Fruit fly (Drosophila melanogaster): Measurements from ENCODE around the gene CG3857.
A peak's percentile ranks its signal among the peaks of the same experiment; 100 is the strongest.

Gene CG3857

DNA sequence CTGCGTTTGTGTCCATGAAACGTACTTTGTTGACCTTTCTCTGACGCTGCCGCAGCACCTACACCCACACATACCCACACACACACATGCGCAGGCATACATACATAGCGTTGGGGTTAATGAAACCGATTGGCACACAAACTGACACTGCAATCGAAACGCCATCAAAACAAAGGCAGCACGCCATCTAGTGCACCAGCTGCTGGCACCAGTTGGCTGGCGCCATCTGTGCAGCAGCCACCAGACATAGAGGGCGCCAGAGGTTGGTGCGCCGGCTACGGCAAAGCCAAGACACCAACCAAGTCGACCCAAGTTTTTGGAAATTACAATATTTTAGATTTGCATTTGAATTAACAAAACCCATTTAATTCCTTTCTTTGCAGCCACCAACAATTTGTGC lies 13.1 kb upstream of the CG3857 start (continued):
- no peak for TF ChIP-seq GATAe (GFP tag; conservative IDR thresholded peaks at IDR 0.05)
- TF ChIP-seq Ravus (GFP tag; IDR thresholded peaks at IDR 0.05): no peak
- TF ChIP-seq CG31441 (GFP tag; IDR thresholded peaks at IDR 0.05): no peak
- peak; percentile 94 for TF ChIP-seq slbo (GFP tag; IDR thresholded peaks at IDR 0.05)
- TF ChIP-seq CG9727 (GFP tag; optimal IDR thresholded peaks at IDR 0.05): peak; percentile 34
- TF ChIP-seq cwo (GFP tag; optimal IDR thresholded peaks at IDR 0.05): no peak
- peak; percentile 22 for TF ChIP-seq CG12659 (GFP tag; optimal IDR thresholded peaks at IDR 0.05)
- TF ChIP-seq slp2 (GFP tag; optimal IDR thresholded peaks at IDR 0.05): peak; percentile 10
- TF ChIP-seq CG7357 (GFP tag; IDR thresholded peaks at IDR 0.05): 0 out of 3 replicates have a peak, but pooled peaks have one; percentile 11
- no peak for TF ChIP-seq CG6765 (GFP tag; optimal IDR thresholded peaks at IDR 0.05)
- peak; percentile 29 for TF ChIP-seq dmrt11E (tag; optimal IDR thresholded peaks at IDR 0.05)
- TF ChIP-seq Asciz (GFP tag; optimal IDR thresholded peaks at IDR 0.05): no peak
- TF ChIP-seq pita (GFP tag; optimal IDR thresholded peaks at IDR 0.05): peak; percentile 92
- 0 out of 2 replicates have a peak, but pooled peaks have one; percentile 23 for TF ChIP-seq peb (GFP tag; IDR thresholded peaks at IDR 0.05)
- TF ChIP-seq CG4404 (GFP tag; IDR thresholded peaks at IDR 0.05): peak; percentile 56
- TF ChIP-seq Hr39 (optimal IDR thresholded peaks at IDR 0.05): no peak
- TF ChIP-seq CG9876 (GFP tag; optimal IDR thresholded peaks at IDR 0.05): peak; percentile 81
- peak; percentile 59 for TF ChIP-seq CG11504 (tag; optimal IDR thresholded peaks at IDR 0.05)
- TF ChIP-seq seq (GFP tag; IDR thresholded peaks at IDR 0.05): no peak
- TF ChIP-seq vfl (GFP tag; optimal IDR thresholded peaks at IDR 0.05): no peak
- peak; percentile 90 for TF ChIP-seq HmgD (GFP tag; optimal IDR thresholded peaks at IDR 0.05)
- peak; percentile 36 for TF ChIP-seq CG17802 (tag; optimal IDR thresholded peaks at IDR 0.05)
- peak; percentile 80 for TF ChIP-seq CG10979 (tag; optimal IDR thresholded peaks at IDR 0.05)
- peak; percentile 31 for TF ChIP-seq CG18619 (GFP tag; optimal IDR thresholded peaks at IDR 0.05)
- peak; percentile 59 for TF ChIP-seq trem (tag; optimal IDR thresholded peaks at IDR 0.05)
- TF ChIP-seq ci (GFP tag; IDR thresholded peaks at IDR 0.05): peak; percentile 79
- peak; percentile 46; the same call in 1 of the 3 replicates for TF ChIP-seq Optix (GFP tag; IDR thresholded peaks at IDR 0.05)
- no peak for TF ChIP-seq CG4707 (GFP tag; optimal IDR thresholded peaks at IDR 0.05)
- TF ChIP-seq Ssrp (tag; optimal IDR thresholded peaks at IDR 0.05): no peak
- peak in 1 of 2 experiments; percentile 2 for TF ChIP-seq bsh (GFP tag; optimal IDR thresholded peaks at IDR 0.05)
- peak; percentile 89 for TF ChIP-seq Lhr (GFP tag; optimal IDR thresholded peaks at IDR 0.05)
- no peak for TF ChIP-seq Hand (GFP tag; optimal IDR thresholded peaks at IDR 0.05)
- TF ChIP-seq Oli (tag; optimal IDR thresholded peaks at IDR 0.05): no peak
- no peak for TF ChIP-seq PHDP (tag; optimal IDR thresholded peaks at IDR 0.05)
- TF ChIP-seq ato (GFP tag; IDR thresholded peaks at IDR 0.05; ENCODE audit: partially characterized antibody): 0 out of 2 replicates have a peak, but pooled peaks have one; percentile 16
- TF ChIP-seq fd3F (GFP tag; optimal IDR thresholded peaks at IDR 0.05): no peak
- peak; percentile 57; the same call in 1 of the 2 replicates for TF ChIP-seq CG4730 (GFP tag; IDR thresholded peaks at IDR 0.05)
- no peak for TF ChIP-seq CG43689 (GFP tag; IDR thresholded peaks at IDR 0.05)
- no peak for TF ChIP-seq Spps (tag; optimal IDR thresholded peaks at IDR 0.05)
- no peak for TF ChIP-seq CG17385 (GFP tag; optimal IDR thresholded peaks at IDR 0.05)
- TF ChIP-seq kni (GFP tag; optimal IDR thresholded peaks at IDR 0.05): no peak
- no peak for TF ChIP-seq CG12219 (GFP tag; optimal IDR thresholded peaks at IDR 0.05)
- TF ChIP-seq Gug (GFP tag; IDR thresholded peaks at IDR 0.05): peak; percentile 92
- TF ChIP-seq mam (GFP tag; optimal IDR thresholded peaks at IDR 0.05): peak; percentile 84
- TF ChIP-seq Deaf1 (tag; optimal IDR thresholded peaks at IDR 0.05): peak; percentile 5
- peak; percentile 54; the same call in 1 of the 2 replicates for TF ChIP-seq CG10366 (GFP tag; IDR thresholded peaks at IDR 0.05)
- no peak for TF ChIP-seq CG10462 (GFP tag; optimal IDR thresholded peaks at IDR 0.05)
- TF ChIP-seq zen2 (GFP tag; IDR thresholded peaks at IDR 0.05; ENCODE audit: partially characterized antibody): no peak
- TF ChIP-seq Ets97D (GFP tag; optimal IDR thresholded peaks at IDR 0.05): peak; percentile 52
- TF ChIP-seq CG10274 (GFP tag; optimal IDR thresholded peaks at IDR 0.05): peak; percentile 28
- TF ChIP-seq CG2202 (tag; optimal IDR thresholded peaks at IDR 0.05): no peak

All from whole organism, embryonic.